Worm (Caenorhabditis elegans) whole organism, L4 larva: ENCODE data around the gene B0228.9.

Source experiments
- R02D3.7 ChIP-seq: fragments of 150-350 bp; sonication (generic microtip); optimal IDR thresholded peaks from 3 replicates; lab custom pipeline; 2014; ENCODE audit warnings: missing biosample characterization, missing genetic modification characterization
- ama-1 ChIP-seq: fragments of 150-350 bp; optimal IDR thresholded peaks from 2 replicates; lab custom pipeline; 2014; ENCODE audit warnings: inconsistent platforms, mixed read lengths
- ceh-62 ChIP-seq: sonication (generic microtip); optimal IDR thresholded peaks from 2 replicates; lab custom pipeline; 2017; ENCODE audit warnings: missing biosample characterization, missing genetic modification characterization
- daf-8 ChIP-seq: fragments of 200-800 bp; sonication (Bioruptor generic); IDR thresholded peaks from 2 replicates; pipeline ENCODE4 v1.3.6; 2022; ENCODE audit warnings: missing genetic modification characterization, missing compliant biosample characterization
- dpl-1 ChIP-seq: fragments of 150-350 bp; optimal IDR thresholded peaks from 2 replicates; lab custom pipeline; 2014; ENCODE audit warnings: missing biosample characterization, missing genetic modification reagents, missing genetic modification characterization
- egl-43 ChIP-seq: fragments of 200-800 bp; sonication (Bioruptor generic); IDR thresholded peaks from 2 replicates; pipeline ENCODE4 v1.3.6; 2022; ENCODE audit warnings: missing genetic modification reagents, missing genetic modification characterization, missing compliant biosample characterization
- mes-2 ChIP-seq: sonication (generic microtip); optimal IDR thresholded peaks from 2 replicates; lab custom pipeline; 2016; ENCODE audit warnings: missing genotype, mild to moderate bottlenecking, missing genetic modification characterization, missing compliant biosample characterization; ENCODE audit not compliant: poor library complexity, severe bottlenecking
- nhr-25 ChIP-seq: sonication (generic microtip); optimal IDR thresholded peaks from 2 replicates; lab custom pipeline; 2017; ENCODE audit warnings: missing genetic modification characterization, mild to moderate bottlenecking, missing compliant biosample characterization, antibody characterized with exemption, moderate library complexity, borderline replicate concordance; ENCODE audit not compliant: insufficient read depth
- nhr-41 ChIP-seq: fragments of 200-800 bp; sonication (Bioruptor generic); IDR thresholded peaks from 2 replicates; pipeline ENCODE4 v1.3.6; 2022; ENCODE audit warnings: missing genetic modification reagents, missing genetic modification characterization, missing compliant biosample characterization
- nhr-6 ChIP-seq: fragments of 150-350 bp; optimal IDR thresholded peaks from 2 replicates; lab custom pipeline; 2014; ENCODE audit warnings: missing biosample characterization, missing genetic modification characterization
- nhr-77 ChIP-seq: fragments of 150-350 bp; optimal IDR thresholded peaks from 2 replicates; lab custom pipeline; 2014; ENCODE audit warnings: missing biosample characterization, missing genetic modification characterization
- snpc-1.2 ChIP-seq: fragments of 200-800 bp; sonication (Bioruptor generic); IDR thresholded peaks from 2 replicates; pipeline ENCODE4 v1.3.6; 2022; ENCODE audit warnings: missing genetic modification reagents, missing genetic modification characterization, missing compliant biosample characterization
- unc-62 ChIP-seq, 3 experiments: fragments of 150-350 bp in 1 of 3; sonication (generic microtip); optimal IDR thresholded peaks in 2 of 3; peaks in 1 of 3; 1 replicate in 1 of 3; 2 replicates in 2 of 3; lab custom pipeline; 2014 to 2017; ENCODE audit warnings: missing biosample characterization in 3 of 3, missing genetic modification characterization in 3 of 3, missing genetic modification reagents in 3 of 3, missing genotype in 1 of 3
- ztf-11 ChIP-seq: fragments of 150-350 bp; optimal IDR thresholded peaks from 2 replicates; lab custom pipeline; 2014; ENCODE audit warnings: missing biosample characterization, missing genetic modification characterization

ce11 chrII:7770253-7770652 lies 6.8 kb upstream of the B0228.9 start:
- TF ChIP-seq nhr-25 (tag; lab: Kevin White, UChicago) (no peak), egl-43 (GFP tag; lab: Robert Waterston, UW) (no peak), mes-2 (tag; lab: Kevin White, UChicago) (no peak), ceh-62 (tag; lab: Kevin White, UChicago) (no peak), dpl-1 (GFP tag; lab: Kevin White, UChicago) (no peak), snpc-1.2 (GFP tag; lab: Robert Waterston, UW) (no peak), nhr-6 (tag; lab: Kevin White, UChicago) (no peak), ama-1 (no peak), daf-8 (GFP tag; lab: Robert Waterston, UW) (no peak), nhr-41 (no peak), unc-62 (GFP tag; optimal IDR thresholded peaks at IDR 0.05 in 1 of 2; lab: Kevin White, UChicago) (no peak), unc-62 (tag; optimal IDR thresholded peaks at IDR 0.05; lab: Kevin White, UChicago) (no peak), ztf-11 (tag; lab: Kevin White, UChicago) (no peak), R02D3.7 (tag; lab: Kevin White, UChicago) (no peak), nhr-77 (tag; lab: Kevin White, UChicago) (no peak)
